Worm (Caenorhabditis elegans): ENCODE data around the gene sre-39.

- TF ChIP-seq nhr-28 (tag; optimal IDR thresholded peaks at IDR 0.05): no peak
- TF ChIP-seq blmp-1 (tag; optimal IDR thresholded peaks at IDR 0.05): no peak
- no peak for TF ChIP-seq zip-8 (tag; optimal IDR thresholded peaks at IDR 0.05)
- no peak for TF ChIP-seq tbx-8 (GFP tag; optimal IDR thresholded peaks at IDR 0.05)
- no peak for TF ChIP-seq drap-1 (GFP tag; optimal IDR thresholded peaks at IDR 0.05)
- TF ChIP-seq lin-13 (tag; optimal IDR thresholded peaks at IDR 0.05): no peak
These were observed 12.9 kb upstream of the sre-39 start for ce11 chrII:4674188-4674587.

Measured in whole organism, mixed stage, embryonic.